Worm (Caenorhabditis elegans): ENCODE measurements around the gene igcm-4.

Gene igcm-4

ce11 chrX:2078822-2079221 is 32.7 kb upstream of the igcm-4 start (continued):
- TF ChIP-seq ceh-90 (tag; optimal IDR thresholded peaks at IDR 0.05) (no peak), nhr-47 (tag; optimal IDR thresholded peaks at IDR 0.05) (peak; percentile 51), unc-62 (GFP tag; optimal IDR thresholded peaks at IDR 0.05) (no peak), ceh-8 (GFP tag; optimal IDR thresholded peaks at IDR 0.05) (no peak), nhr-28 (tag; optimal IDR thresholded peaks at IDR 0.05) (no peak), egl-13 (tag; optimal IDR thresholded peaks at IDR 0.05) (peak; percentile 55), isw-1 (GFP tag; IDR thresholded peaks at IDR 0.05) (no peak), aly-2 (tag; optimal IDR thresholded peaks at IDR 0.05) (no peak), F16B12.6 (tag; optimal IDR thresholded peaks at IDR 0.05) (no peak), vab-15 (tag; optimal IDR thresholded peaks at IDR 0.05) (no peak), fkh-8 (tag; optimal IDR thresholded peaks at IDR 0.05) (peak; percentile 74)

ce11 chrX:2075169-2075568 is 29.0 kb upstream of the igcm-4 start:
- TF ChIP-seq nhr-76 (tag; optimal IDR thresholded peaks at IDR 0.05) (no peak), dsc-1 (tag; optimal IDR thresholded peaks at IDR 0.05) (peak; percentile 14), sox-4 (tag; optimal IDR thresholded peaks at IDR 0.05) (peak; percentile 2), lin-35 (GFP tag; optimal IDR thresholded peaks at IDR 0.05) (peak; percentile 6 to 40), mep-1 (tag; optimal IDR thresholded peaks at IDR 0.05) (peak; percentile 50), nhr-90 (tag; optimal IDR thresholded peaks at IDR 0.05; ENCODE audit: poor library complexity) (peak; percentile 27), ceh-90 (tag; optimal IDR thresholded peaks at IDR 0.05) (no peak), snu-23 (GFP tag; optimal IDR thresholded peaks at IDR 0.05) (peak; percentile 63), elt-3 (tag; optimal IDR thresholded peaks at IDR 0.05) (peak in 1 of 6 experiments; percentile 43), irx-1 (tag; optimal IDR thresholded peaks at IDR 0.05) (peak; percentile 1), nhr-47 (tag; optimal IDR thresholded peaks at IDR 0.05) (peak; percentile 5), snpc-4 (tag; optimal IDR thresholded peaks at IDR 0.05) (no peak), tlp-1 (tag; optimal IDR thresholded peaks at IDR 0.05) (no peak), nhr-71 (tag; optimal IDR thresholded peaks at IDR 0.05) (peak; percentile 76), nhr-19 (GFP tag; conservative IDR thresholded peaks at IDR 0.05) (peak; percentile 34; the same call in 1 of the 2 replicates), tbx-2 (tag; optimal IDR thresholded peaks at IDR 0.05) (peak; percentile 26), lin-14 (GFP tag; optimal IDR thresholded peaks at IDR 0.05) (peak; percentile 72), nhr-85 (tag) (peak; percentile 95), fkh-4 (tag; optimal IDR thresholded peaks at IDR 0.05; ENCODE audit: borderline replicate concordance) (no peak), efl-1 (optimal IDR thresholded peaks at IDR 0.05) (no peak), efl-1 (GFP tag; optimal IDR thresholded peaks at IDR 0.05 in 1 of 2) (peak in 1 of 2 experiments; percentile 91), nhr-20 (tag; optimal IDR thresholded peaks at IDR 0.05) (peak; percentile 71)

ce11 chrX:2074055-2074454 is 27.9 kb upstream of the igcm-4 start, which contains the start of gene txdc-12.2:
TSS of gene txdc-12.2 (plus strand) at chrX:2074450.
- no peak for TF ChIP-seq pqm-1 (tag; optimal IDR thresholded peaks at IDR 0.05)
- peak; percentile 69 for TF ChIP-seq lin-14 (GFP tag; optimal IDR thresholded peaks at IDR 0.05)
- TF ChIP-seq nhr-85 (tag): peak; percentile 73
- TF ChIP-seq nhr-71 (tag; optimal IDR thresholded peaks at IDR 0.05): peak; percentile 18
- TF ChIP-seq nhr-20 (tag; optimal IDR thresholded peaks at IDR 0.05): peak; percentile 26
- TF ChIP-seq mep-1 (tag; optimal IDR thresholded peaks at IDR 0.05): peak; percentile 58
- TF ChIP-seq rnt-1 (tag; optimal IDR thresholded peaks at IDR 0.05): peak; percentile 10
- TF ChIP-seq snu-23 (GFP tag; optimal IDR thresholded peaks at IDR 0.05): peak; percentile 45
- TF ChIP-seq irx-1 (tag; optimal IDR thresholded peaks at IDR 0.05): no peak
- peak in 1 of 6 experiments; percentile 23 for TF ChIP-seq elt-3 (tag; optimal IDR thresholded peaks at IDR 0.05)
- no peak for TF ChIP-seq ceh-88 (GFP tag; IDR thresholded peaks at IDR 0.05)
- TF ChIP-seq blmp-1 (tag; optimal IDR thresholded peaks at IDR 0.05): peak; percentile 87
- no peak for TF ChIP-seq unc-98 (GFP tag; IDR thresholded peaks at IDR 0.05)

ce11 chrX:2071392-2072001 is 25.3 kb upstream of the igcm-4 start:
- TF ChIP-seq lsy-2 (tag; optimal IDR thresholded peaks at IDR 0.05) (no peak), lin-14 (GFP tag; optimal IDR thresholded peaks at IDR 0.05) (peak; percentile 96), rnt-1 (tag; optimal IDR thresholded peaks at IDR 0.05) (peak; percentile 93), hlh-17 (GFP tag; optimal IDR thresholded peaks at IDR 0.05; ENCODE audit: borderline replicate concordance) (no peak), efl-3 (GFP tag; optimal IDR thresholded peaks at IDR 0.05) (no peak), ceh-8 (GFP tag; optimal IDR thresholded peaks at IDR 0.05) (peak; percentile 47), sup-37 (GFP tag; optimal IDR thresholded peaks at IDR 0.05) (peak; percentile 59), nhr-85 (tag) (peak; percentile 96), hpl-2 (GFP tag; optimal IDR thresholded peaks at IDR 0.05) (no peak), snpc-4 (tag; optimal IDR thresholded peaks at IDR 0.05) (peak; percentile 71), sox-4 (tag; optimal IDR thresholded peaks at IDR 0.05) (peak; percentile 2), isw-1 (GFP tag; IDR thresholded peaks at IDR 0.05) (peak; percentile 67), nhr-71 (tag; optimal IDR thresholded peaks at IDR 0.05) (peak; percentile 94), nhr-77 (tag; optimal IDR thresholded peaks at IDR 0.05) (peak; percentile 20), unc-86 (tag; optimal IDR thresholded peaks at IDR 0.05) (peak; percentile 74), nhr-19 (GFP tag; conservative IDR thresholded peaks at IDR 0.05) (peak; percentile 87), ama-1 (optimal IDR thresholded peaks at IDR 0.05) (no peak), nhr-237 (tag; optimal IDR thresholded peaks at IDR 0.05) (no peak), mep-1 (tag; optimal IDR thresholded peaks at IDR 0.05) (peak; percentile 91), blmp-1 (tag; optimal IDR thresholded peaks at IDR 0.05) (peak; percentile 67), ceh-88 (GFP tag; IDR thresholded peaks at IDR 0.05) (peak; percentile 39; the same call in 1 of the 2 replicates)
